Worm (Caenorhabditis elegans) whole organism, midembryonic: ENCODE results near the gene lin-2.

Experiments used
- T22C8.4 ChIP-seq: fragments of 200-800 bp; sonication (Bioruptor generic); IDR thresholded peaks from 2 replicates; pipeline ENCODE4 v1.3.6; 2022; ENCODE audit warnings: missing genetic modification characterization, missing compliant biosample characterization
- cog-1 ChIP-seq: sonication (generic microtip); optimal IDR thresholded peaks from 2 replicates; lab custom pipeline; 2016; ENCODE audit warnings: missing genetic modification characterization, missing compliant biosample characterization
- flt-1 ChIP-seq: fragments of 200-800 bp; sonication (Bioruptor generic); IDR thresholded peaks from 2 replicates; pipeline ENCODE4 v1.3.6; 2022; ENCODE audit warnings: missing genetic modification characterization, missing compliant biosample characterization
- klf-2 ChIP-seq: fragments of 200-800 bp; sonication (Bioruptor generic); conservative IDR thresholded peaks from 2 replicates; pipeline ENCODE4 v1.3.6; 2022; ENCODE audit warnings: missing genetic modification reagents, missing genetic modification characterization, missing compliant biosample characterization
- med-1 ChIP-seq: sonication (generic microtip); optimal IDR thresholded peaks from 2 replicates; lab custom pipeline; 2017; ENCODE audit warnings: missing genetic modification characterization, mild to moderate bottlenecking, missing compliant biosample characterization, antibody characterized with exemption, missing genetic modification reagents; ENCODE audit not compliant: insufficient read depth
- ref-1 ChIP-seq: fragments of 200-800 bp; sonication (Bioruptor generic); conservative IDR thresholded peaks from 2 replicates; pipeline ENCODE4 v1.3.6; 2022; ENCODE audit warnings: missing genetic modification reagents, missing genetic modification characterization, missing compliant biosample characterization
- tab-1 ChIP-seq: fragments of 200-800 bp; sonication (Bioruptor generic); IDR thresholded peaks from 2 replicates; pipeline ENCODE4 v1.3.6; 2022; ENCODE audit warnings: missing genetic modification characterization, missing compliant biosample characterization
- ztf-29 ChIP-seq: fragments of 200-800 bp; sonication (Bioruptor generic); IDR thresholded peaks from 2 replicates; pipeline ENCODE4 v1.3.6; 2022; ENCODE audit warnings: missing genetic modification reagents, missing genetic modification characterization, missing compliant biosample characterization

DNA sequence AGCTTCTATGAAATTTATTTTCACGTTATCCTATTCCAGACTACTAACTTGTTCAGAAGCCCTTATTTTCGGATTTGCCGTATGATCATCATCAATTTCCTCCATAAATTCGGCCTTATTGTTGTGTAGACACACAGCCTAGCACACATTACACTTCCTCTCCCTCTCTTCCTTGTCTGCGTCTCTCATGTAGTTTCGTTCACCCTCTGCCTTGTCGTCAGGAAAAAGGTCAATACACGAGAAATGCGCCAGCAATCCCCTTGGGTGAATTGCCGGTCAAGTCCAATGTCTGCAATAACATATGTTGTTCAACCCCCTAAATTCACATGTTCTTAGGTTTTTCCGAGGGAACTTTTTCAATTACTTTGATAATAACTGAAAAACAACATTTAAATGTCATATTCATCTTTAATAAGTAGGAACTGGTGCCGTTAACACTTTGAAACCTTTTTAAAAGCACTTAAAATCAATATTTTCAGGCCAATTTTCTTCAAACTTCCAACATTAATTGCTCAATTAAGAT lies 20.0 kb downstream of the lin-2 start, which contains the start of gene F17E5.2:
- TF ChIP-seq ref-1 (GFP tag; lab: Robert Waterston, UW) (no peak), T22C8.4 (GFP tag; lab: Robert Waterston, UW) (no peak), flt-1 (no peak), cog-1 (tag; lab: Kevin White, UChicago) (peak; percentile 94), med-1 (GFP tag; lab: Kevin White, UChicago) (no peak), ztf-29 (GFP tag; lab: Robert Waterston, UW) (no peak), tab-1 (no peak), klf-2 (no peak)
